Fruit fly (Drosophila melanogaster) whole organism, prepupa: Measurements from ENCODE around the gene Rheb.

ENCODE experiments used
- Blimp-1 ChIP-seq: fragments of 200-800 bp; sonication (Bioruptor generic); optimal IDR thresholded peaks from 3 replicates; lab custom pipeline; 2017; ENCODE audit warnings: missing biosample characterization, missing genetic modification characterization, mild to moderate bottlenecking, moderate library complexity, missing genetic modification reagents
- CG10669 ChIP-seq: fragments of 200-800 bp; sonication (Bioruptor generic); optimal IDR thresholded peaks from 3 replicates; lab custom pipeline; 2018; ENCODE audit warnings: missing biosample characterization, mild to moderate bottlenecking, missing genetic modification characterization, moderate library complexity
- CG11294 ChIP-seq: fragments of 200-800 bp; sonication (Bioruptor generic); IDR thresholded peaks from 2 replicates; pipeline ENCODE4 v1.3.6; 2022; ENCODE audit warnings: missing biosample characterization, missing genetic modification characterization
- CG11762 ChIP-seq: fragments of 200-800 bp; sonication (Bioruptor generic); optimal IDR thresholded peaks from 3 replicates; lab custom pipeline; 2016; ENCODE audit warnings: missing biosample characterization, missing genetic modification characterization; ENCODE audit not compliant: insufficient read depth
- CG1621 ChIP-seq: fragments of 200-800 bp; sonication (Bioruptor generic); optimal IDR thresholded peaks from 3 replicates; lab custom pipeline; 2018; ENCODE audit warnings: missing biosample characterization, mild to moderate bottlenecking, missing genetic modification characterization
- CG3032 ChIP-seq: fragments of 200-800 bp; optimal IDR thresholded peaks from 2 replicates; lab custom pipeline; 2019; ENCODE audit warnings: missing biosample characterization, mild to moderate bottlenecking, missing genetic modification characterization, moderate library complexity
- CG31627 ChIP-seq: fragments of 200-800 bp; sonication (Bioruptor generic); optimal IDR thresholded peaks from 3 replicates; lab custom pipeline; 2016; ENCODE audit warnings: missing biosample characterization, missing genetic modification characterization
- CG6163 ChIP-seq: fragments of 200-800 bp; sonication (Bioruptor generic); IDR thresholded peaks from 3 replicates; pipeline ENCODE4 v1.3.6; 2022; ENCODE audit warnings: missing biosample characterization, missing genetic modification characterization
- CG6276 ChIP-seq: fragments of 200-800 bp; sonication (Bioruptor generic); optimal IDR thresholded peaks from 2 replicates; lab custom pipeline; 2017; ENCODE audit warnings: missing biosample characterization, mild to moderate bottlenecking, missing genetic modification characterization
- CG6792 ChIP-seq: fragments of 200-800 bp; sonication (Bioruptor generic); optimal IDR thresholded peaks from 3 replicates; lab custom pipeline; 2016; ENCODE audit warnings: missing biosample characterization, missing genetic modification characterization
- CG6854 ChIP-seq: fragments of 200-800 bp; sonication (Bioruptor generic); optimal IDR thresholded peaks from 2 replicates; lab custom pipeline; 2017; ENCODE audit warnings: missing biosample characterization, mild to moderate bottlenecking, missing genetic modification characterization
- CG7368 ChIP-seq: fragments of 200-800 bp; sonication (Bioruptor generic); optimal IDR thresholded peaks from 3 replicates; lab custom pipeline; 2016; ENCODE audit warnings: missing biosample characterization, missing genetic modification characterization
- CG8319 ChIP-seq: fragments of 200-800 bp; sonication (Bioruptor generic); optimal IDR thresholded peaks from 3 replicates; lab custom pipeline; 2016; ENCODE audit warnings: missing biosample characterization, missing genetic modification characterization
- CG9139 ChIP-seq: fragments of 200-800 bp; sonication (Bioruptor generic); optimal IDR thresholded peaks from 3 replicates; lab custom pipeline; 2017; ENCODE audit warnings: missing biosample characterization, mild to moderate bottlenecking, missing genetic modification characterization
- Eip75B ChIP-seq: fragments of 200-800 bp; sonication (Bioruptor generic); optimal IDR thresholded peaks from 3 replicates; lab custom pipeline; 2016; ENCODE audit warnings: missing biosample characterization, missing genetic modification characterization
- Eip78C ChIP-seq: fragments of 200-800 bp; sonication (Bioruptor generic); peaks from one replicate; lab custom pipeline; 2016; ENCODE audit warnings: missing biosample characterization, missing genetic modification characterization
- Eip93F ChIP-seq: fragments of 200-800 bp; sonication (Bioruptor generic); optimal IDR thresholded peaks from 2 replicates; lab custom pipeline; 2016; ENCODE audit warnings: missing biosample characterization, mild to moderate bottlenecking, missing genetic modification characterization
- Ets96B ChIP-seq: fragments of 200-800 bp; optimal IDR thresholded peaks from 2 replicates; lab custom pipeline; 2019; ENCODE audit warnings: missing biosample characterization, mild to moderate bottlenecking, missing genetic modification characterization, moderate library complexity
- Gug ChIP-seq: fragments of 200-800 bp; sonication (Bioruptor generic); IDR thresholded peaks from 2 replicates; pipeline ENCODE4 v1.3.6; 2022; ENCODE audit warnings: missing biosample characterization, missing genetic modification characterization
- Hr38 ChIP-seq: sonication (Bioruptor generic); optimal IDR thresholded peaks from 2 replicates; lab custom pipeline; 2016; ENCODE audit warnings: missing biosample characterization, missing genetic modification characterization
- Hr4 ChIP-seq: fragments of 200-800 bp; sonication (Bioruptor generic); optimal IDR thresholded peaks from 3 replicates; lab custom pipeline; 2016; ENCODE audit warnings: missing biosample characterization, missing genetic modification characterization
- Met ChIP-seq: fragments of 200-800 bp; sonication (Bioruptor generic); optimal IDR thresholded peaks from 3 replicates; lab custom pipeline; 2016; ENCODE audit warnings: missing biosample characterization, missing genetic modification characterization
- Sox14 ChIP-seq: fragments of 200-800 bp; sonication (Bioruptor generic); optimal IDR thresholded peaks from 3 replicates; lab custom pipeline; 2016; ENCODE audit warnings: missing biosample characterization, missing genetic modification characterization
- achi ChIP-seq: fragments of 200-800 bp; sonication (Bioruptor generic); optimal IDR thresholded peaks from 3 replicates; lab custom pipeline; 2016; ENCODE audit warnings: missing biosample characterization, missing genetic modification characterization
- cyc ChIP-seq: fragments of 200-800 bp; sonication (Bioruptor generic); optimal IDR thresholded peaks from 3 replicates; lab custom pipeline; 2016; ENCODE audit warnings: missing biosample characterization, missing genetic modification characterization
- eg ChIP-seq: fragments of 200-800 bp; sonication (Bioruptor generic); IDR thresholded peaks from 3 replicates; pipeline ENCODE4 v1.3.6; 2022; ENCODE audit warnings: missing biosample characterization, missing genetic modification characterization
- fd59A ChIP-seq: fragments of 200-800 bp; sonication (Bioruptor generic); optimal IDR thresholded peaks from 2 replicates; lab custom pipeline; 2017; ENCODE audit warnings: missing biosample characterization, mild to moderate bottlenecking, missing genetic modification characterization, missing genetic modification reagents
- fd85E ChIP-seq: fragments of 200-800 bp; sonication (Bioruptor generic); optimal IDR thresholded peaks from 3 replicates; lab custom pipeline; 2016; ENCODE audit warnings: missing biosample characterization, missing genetic modification characterization
- fkh ChIP-seq: fragments of 200-800 bp; sonication (Bioruptor generic); optimal IDR thresholded peaks from 3 replicates; lab custom pipeline; 2017; ENCODE audit warnings: missing biosample characterization, mild to moderate bottlenecking, missing genetic modification characterization, moderate library complexity
- pdm3 ChIP-seq: fragments of 200-800 bp; sonication (Bioruptor generic); optimal IDR thresholded peaks from 3 replicates; lab custom pipeline; 2016; ENCODE audit warnings: missing biosample characterization, missing genetic modification characterization
- salr ChIP-seq, 2 experiments: fragments of 200-800 bp; sonication (Bioruptor generic); optimal IDR thresholded peaks; 3 replicates each; lab custom pipeline; 2016 to 2018; ENCODE audit warnings: missing biosample characterization in 2 of 2, missing genetic modification characterization in 2 of 2, mild to moderate bottlenecking in 1 of 2
- ss ChIP-seq, 2 experiments: fragments of 200-800 bp; sonication (Bioruptor generic); optimal IDR thresholded peaks; 2 replicates in 1 of 2; 3 replicates in 1 of 2; lab custom pipeline; 2017 to 2018; ENCODE audit warnings: mild to moderate bottlenecking in 2 of 2, missing biosample characterization in 2 of 2, missing genetic modification characterization in 2 of 2, moderate library complexity in 1 of 2
- svp ChIP-seq: fragments of 200-800 bp; sonication (Bioruptor generic); peaks from one replicate; lab custom pipeline; 2016; ENCODE audit warnings: missing biosample characterization, missing genetic modification characterization
- topi ChIP-seq: fragments of 200-800 bp; sonication (Bioruptor generic); optimal IDR thresholded peaks from 3 replicates; lab custom pipeline; 2016; ENCODE audit warnings: missing biosample characterization, missing genetic modification characterization
- vri ChIP-seq: fragments of 200-800 bp; sonication (Bioruptor generic); optimal IDR thresholded peaks from 3 replicates; lab custom pipeline; 2016; ENCODE audit warnings: missing biosample characterization, mild to moderate bottlenecking, missing genetic modification characterization

The Rheb gene

dm6 chr3R:5606477-5606876 lies 37.8 kb downstream of the Rheb start, which contains the start of gene asl (continued):
- no peak for TF ChIP-seq Hr38 (GFP tag; lab: Kevin White, UChicago)
- TF ChIP-seq CG6792 (GFP tag; lab: Kevin White, UChicago) = peak; percentile 38
- no peak for TF ChIP-seq Blimp-1 (GFP tag; lab: Kevin White, UChicago)
- TF ChIP-seq ss (GFP tag; optimal IDR thresholded peaks at IDR 0.05; lab: Kevin White, UChicago) = no peak
- peak; percentile 54; the same call in 1 of the 2 replicates for TF ChIP-seq Gug (GFP tag; lab: Robert Waterston, UW)
- TF ChIP-seq Ets96B (tag; lab: Kevin White, UChicago) = peak; percentile 23
- TF ChIP-seq CG9139 (GFP tag; lab: Kevin White, UChicago) = no peak

- no peak for TF ChIP-seq achi (GFP tag; lab: Kevin White, UChicago)
- TF ChIP-seq Met (GFP tag; lab: Kevin White, UChicago) = no peak
- no peak for TF ChIP-seq pdm3 (GFP tag; lab: Kevin White, UChicago)
- TF ChIP-seq CG11762 (GFP tag; lab: Kevin White, UChicago) = no peak
- TF ChIP-seq CG31627 (GFP tag; lab: Kevin White, UChicago) = no peak
These were observed 39.7 kb downstream of the Rheb start for dm6 chr3R:5608422-5608821.

dm6 chr3R:5610656-5611055 lies 41.9 kb downstream of the Rheb start:
- no peak for TF ChIP-seq Hr38 (GFP tag; lab: Kevin White, UChicago)
- TF ChIP-seq CG6276 (GFP tag; lab: Kevin White, UChicago) = no peak
- TF ChIP-seq fkh (GFP tag; lab: Kevin White, UChicago) = no peak
- TF ChIP-seq vri (GFP tag; lab: Kevin White, UChicago) = peak; percentile 11
- no peak for TF ChIP-seq CG11762 (GFP tag; lab: Kevin White, UChicago)
- no peak for TF ChIP-seq CG31627 (GFP tag; lab: Kevin White, UChicago)
- TF ChIP-seq CG9139 (GFP tag; lab: Kevin White, UChicago) = no peak

- TF ChIP-seq CG10669 (GFP tag; lab: Kevin White, UChicago) (no peak), Sox14 (peak; percentile 14), Eip78C (GFP tag; lab: Kevin White, UChicago) (peak; percentile 65), Hr4 (GFP tag; lab: Kevin White, UChicago) (no peak), CG6163 (GFP tag; lab: Robert Waterston, UW) (peak; percentile 75), Eip93F (GFP tag; lab: Kevin White, UChicago) (no peak), fd85E (no peak), svp (no peak), ss (GFP tag; optimal IDR thresholded peaks at IDR 0.05; lab: Kevin White, UChicago) (no peak), Eip75B (GFP tag; lab: Kevin White, UChicago) (peak; percentile 35), cyc (GFP tag; lab: Kevin White, UChicago) (no peak), CG7368 (no peak), achi (GFP tag; lab: Kevin White, UChicago) (no peak), CG3032 (tag; lab: Kevin White, UChicago) (no peak)
- TF ChIP-seq, all 60 proteins: peak for 4
These were observed 42.4 kb downstream of the Rheb start for dm6 chr3R:5611167-5611566.

dm6 chr3R:5611733-5612132 lies 43.0 kb downstream of the Rheb start:
- TF ChIP-seq topi (GFP tag; lab: Kevin White, UChicago) = peak; percentile 6
- TF ChIP-seq fd59A (GFP tag; lab: Kevin White, UChicago) = no peak

- peak; percentile 22 for TF ChIP-seq CG6854 (GFP tag; lab: Kevin White, UChicago)
- peak; percentile 67 for TF ChIP-seq Sox14
- TF ChIP-seq svp = peak; percentile 86
- no peak for TF ChIP-seq CG6163 (GFP tag; lab: Robert Waterston, UW)
- peak; percentile 48 for TF ChIP-seq Eip78C (GFP tag; lab: Kevin White, UChicago)
- TF ChIP-seq ss (GFP tag; optimal IDR thresholded peaks at IDR 0.05; lab: Kevin White, UChicago) = peak; percentile 33 to 38
- TF ChIP-seq CG8319 (GFP tag; lab: Kevin White, UChicago) = no peak
- peak; percentile 28 for TF ChIP-seq fd85E
- TF ChIP-seq CG11762 (GFP tag; lab: Kevin White, UChicago) = no peak
- no peak for TF ChIP-seq salr (GFP tag; optimal IDR thresholded peaks at IDR 0.05; lab: Kevin White, UChicago)
- peak; percentile 54 for TF ChIP-seq CG9139 (GFP tag; lab: Kevin White, UChicago)
- no peak for TF ChIP-seq fd59A (GFP tag; lab: Kevin White, UChicago)
- no peak for TF ChIP-seq eg (GFP tag; lab: Robert Waterston, UW)
- peak; percentile 31 for TF ChIP-seq vri (GFP tag; lab: Kevin White, UChicago)
- TF ChIP-seq Hr4 (GFP tag; lab: Kevin White, UChicago) = no peak
- TF ChIP-seq topi (GFP tag; lab: Kevin White, UChicago) = no peak
- TF ChIP-seq CG6792 (GFP tag; lab: Kevin White, UChicago) = no peak
- TF ChIP-seq CG1621 (tag; lab: Kevin White, UChicago) = no peak
- no peak for TF ChIP-seq CG11294
- TF ChIP-seq, all 60 proteins: peak for 8
These were observed 43.8 kb downstream of the Rheb start, which contains the start of gene Rga for dm6 chr3R:5612372-5613113. Gene Rga (minus strand): TSS chr3R:5613112.
